Fruit fly (Drosophila melanogaster) whole organism, wandering third instar larva: ENCODE measurements around the gene CG31922.

Source experiments
- Dfd ChIP-seq: fragments of >200 bp; optimal IDR thresholded peaks from 2 replicates; lab custom pipeline; 2017; ENCODE audit warnings: missing biosample characterization, missing genetic modification characterization
- Sp1 ChIP-seq: fragments of 200-800 bp; sonication (Bioruptor generic); optimal IDR thresholded peaks from 3 replicates; lab custom pipeline; 2019; ENCODE audit warnings: missing biosample characterization, mild to moderate bottlenecking, missing genetic modification characterization, moderate library complexity
- dsf ChIP-seq: sonication (Bioruptor generic); optimal IDR thresholded peaks from 2 replicates; lab custom pipeline; 2016; ENCODE audit warnings: missing biosample characterization, missing genetic modification characterization, borderline replicate concordance
- lola ChIP-seq: fragments of >200 bp; optimal IDR thresholded peaks from 2 replicates; lab custom pipeline; 2017; ENCODE audit warnings: missing biosample characterization, missing genetic modification characterization
- pan ChIP-seq: fragments of >200 bp; optimal IDR thresholded peaks from 2 replicates; lab custom pipeline; 2017
- psq ChIP-seq: fragments of 200-800 bp; sonication (Bioruptor generic); optimal IDR thresholded peaks from 3 replicates; lab custom pipeline; 2017; ENCODE audit warnings: missing biosample characterization, mild to moderate bottlenecking, missing genetic modification characterization, moderate library complexity
- usp ChIP-seq: fragments of >200 bp; optimal IDR thresholded peaks from 2 replicates; lab custom pipeline; 2017; ENCODE audit warnings: missing biosample characterization, missing genetic modification characterization

dm6 chr2L:1183799-1184198 is 13.8 kb downstream of the CG31922 start, which contains the start of the genes CG5126 and Tgt:
- TF ChIP-seq psq: no peak
- TF ChIP-seq lola (GFP tag; lab: Kevin White, UChicago): no peak
- no peak for TF ChIP-seq usp (GFP tag; lab: Kevin White, UChicago)
- no peak for TF ChIP-seq Dfd (GFP tag; lab: Kevin White, UChicago)
- TF ChIP-seq dsf (GFP tag; lab: Kevin White, UChicago): no peak
- no peak for TF ChIP-seq pan
- no peak for TF ChIP-seq Sp1 (GFP tag; lab: Kevin White, UChicago)
